Worm (Caenorhabditis elegans): ENCODE results near the gene F53C11.4.

The F53C11.4 gene

ce11 chrV:13827920-13828319 lies 40.8 kb upstream of the F53C11.4 start, which contains the start of gene nrf-5:
Gene nrf-5 (plus strand): TSS chrV:13828267.
- no peak for TF ChIP-seq rnt-1 (tag; optimal IDR thresholded peaks at IDR 0.05)
- TF ChIP-seq unc-55 (GFP tag; optimal IDR thresholded peaks at IDR 0.05): peak; percentile 14

- TF ChIP-seq che-1 (tag; optimal IDR thresholded peaks at IDR 0.05) (no peak), ceh-34 (tag; optimal IDR thresholded peaks at IDR 0.05) (no peak), ztf-16 (tag; optimal IDR thresholded peaks at IDR 0.05) (no peak), ets-4 (tag; optimal IDR thresholded peaks at IDR 0.05) (no peak), sdc-2 (tag; optimal IDR thresholded peaks at IDR 0.05) (no peak), T23F11.4 (GFP tag; optimal IDR thresholded peaks at IDR 0.05) (no peak), hlh-30 (tag; optimal IDR thresholded peaks at IDR 0.05; ENCODE audit: insufficient read depth) (no peak), fkh-10 (GFP tag; optimal IDR thresholded peaks at IDR 0.05) (no peak), pqm-1 (tag; optimal IDR thresholded peaks at IDR 0.05) (no peak), K02D7.2 (tag; optimal IDR thresholded peaks at IDR 0.05) (no peak), npax-4 (tag; optimal IDR thresholded peaks at IDR 0.05) (no peak), nhr-11 (tag; optimal IDR thresholded peaks at IDR 0.05) (no peak), hlh-13 (GFP tag; optimal IDR thresholded peaks at IDR 0.05) (no peak), ceh-30 (tag; optimal IDR thresholded peaks at IDR 0.05) (no peak)
Observed at ce11 chrV:13822752-13823151, 35.6 kb upstream of the F53C11.4 start, which contains the start of gene hpo-31. Gene hpo-31 (plus strand): TSS chrV:13823052.

- TF ChIP-seq pag-3 (tag; optimal IDR thresholded peaks at IDR 0.05; ENCODE audit: borderline replicate concordance): no peak
- TF ChIP-seq ceh-22 (tag; optimal IDR thresholded peaks at IDR 0.05): no peak
- peak; percentile 11 for TF ChIP-seq rnt-1 (tag; optimal IDR thresholded peaks at IDR 0.05)
- peak; percentile 41 for TF ChIP-seq elt-2 (tag; optimal IDR thresholded peaks at IDR 0.05)
- TF ChIP-seq ceh-45 (GFP tag; IDR thresholded peaks at IDR 0.05): no peak
- peak; percentile 19 for TF ChIP-seq tbx-2 (tag; optimal IDR thresholded peaks at IDR 0.05)
- peak; percentile 33 for TF ChIP-seq ceh-31 (tag; optimal IDR thresholded peaks at IDR 0.05)
- no peak for TF ChIP-seq hlh-6 (tag; optimal IDR thresholded peaks at IDR 0.05)
- no peak for TF ChIP-seq che-1 (tag; optimal IDR thresholded peaks at IDR 0.05)
- TF ChIP-seq nfya-1 (tag; optimal IDR thresholded peaks at IDR 0.05): peak; percentile 25
- peak; percentile 7 for TF ChIP-seq ceh-48 (tag; optimal IDR thresholded peaks at IDR 0.05)
- no peak for TF ChIP-seq ceh-30 (tag; optimal IDR thresholded peaks at IDR 0.05)
Observed at ce11 chrV:13818824-13819408, 31.8 kb upstream of the F53C11.4 start, which contains the start of gene sel-10. Gene sel-10 (plus strand): TSS chrV:13819361.

- TF ChIP-seq Y22D7AL.16 (tag; optimal IDR thresholded peaks at IDR 0.05) (no peak), ceh-18 (tag; optimal IDR thresholded peaks at IDR 0.05) (no peak), zip-5 (tag; optimal IDR thresholded peaks at IDR 0.05) (no peak), ceh-34 (tag; optimal IDR thresholded peaks at IDR 0.05) (no peak), pha-4 (tag; optimal IDR thresholded peaks at IDR 0.05) (no peak)
Observed at ce11 chrV:13816877-13817276, 29.7 kb upstream of the F53C11.4 start, which contains the start of gene F55B12.2. Gene F55B12.2 (minus strand): TSS chrV:13816977.

- TF ChIP-seq pag-3 (tag; optimal IDR thresholded peaks at IDR 0.05; ENCODE audit: borderline replicate concordance) (no peak), ets-4 (tag; optimal IDR thresholded peaks at IDR 0.05) (no peak), Y22D7AL.16 (tag; optimal IDR thresholded peaks at IDR 0.05) (no peak), K09A11.1 (tag; optimal IDR thresholded peaks at IDR 0.05; ENCODE audit: insufficient read depth) (no peak), pha-4 (tag; optimal IDR thresholded peaks at IDR 0.05) (no peak), ceh-48 (tag; optimal IDR thresholded peaks at IDR 0.05) (no peak)
Observed at ce11 chrV:13812931-13813330, 25.8 kb upstream of the F53C11.4 start, which contains the start of gene ceh-24. Gene ceh-24 (plus strand): TSS chrV:13813231.

- TF ChIP-seq unc-42 (tag; optimal IDR thresholded peaks at IDR 0.05) (peak; percentile 68), ttx-3 (tag; optimal IDR thresholded peaks at IDR 0.05) (no peak), dmd-4 (tag; optimal IDR thresholded peaks at IDR 0.05; ENCODE audit: borderline replicate concordance) (no peak), syd-9 (tag; optimal IDR thresholded peaks at IDR 0.05) (no peak), ceh-48 (tag; optimal IDR thresholded peaks at IDR 0.05) (no peak), ama-1 (optimal IDR thresholded peaks at IDR 0.05) (no peak)
Observed at ce11 chrV:13812330-13812729, 25.2 kb upstream of the F53C11.4 start.

All from whole organism, late embryonic.